Fruit fly (Drosophila melanogaster) whole organism, wandering third instar larva: ENCODE results near the gene CG4842.
A peak's percentile ranks its signal among the peaks of the same experiment; 100 is the strongest.

Experiments used
- Abd-B ChIP-seq: fragments of >200 bp; optimal IDR thresholded peaks from 2 replicates; lab custom pipeline; 2017; ENCODE audit warnings: missing biosample characterization, missing genetic modification characterization
- CG32264 ChIP-seq: fragments of 200-800 bp; sonication (Bioruptor generic); optimal IDR thresholded peaks from 2 replicates; lab custom pipeline; 2016; ENCODE audit warnings: missing biosample characterization, missing genetic modification characterization
- CG9705 ChIP-seq: fragments of 200-800 bp; sonication (Bioruptor generic); optimal IDR thresholded peaks from 2 replicates; lab custom pipeline; 2018; ENCODE audit warnings: missing biosample characterization, mild to moderate bottlenecking, missing genetic modification characterization
- CrebA ChIP-seq: fragments of 200-800 bp; sonication (Bioruptor generic); optimal IDR thresholded peaks from 2 replicates; lab custom pipeline; 2016; ENCODE audit warnings: missing biosample characterization, mild to moderate bottlenecking, missing genetic modification characterization, borderline replicate concordance
- Dfd ChIP-seq: fragments of >200 bp; optimal IDR thresholded peaks from 2 replicates; lab custom pipeline; 2017; ENCODE audit warnings: missing biosample characterization, missing genetic modification characterization
- Dif ChIP-seq: fragments of 200-275, 200-300 bp; sonication (Bioruptor generic); optimal IDR thresholded peaks from 2 replicates; lab custom pipeline; 2018; ENCODE audit warnings: missing biosample characterization, missing genetic modification characterization; ENCODE audit not compliant: partially characterized antibody
- GATAd ChIP-seq: sonication (Bioruptor generic); optimal IDR thresholded peaks from 2 replicates; lab custom pipeline; 2016; ENCODE audit warnings: missing biosample characterization, missing genetic modification characterization
- HLH106 ChIP-seq: fragments of 200-800 bp; optimal IDR thresholded peaks from 3 replicates; lab custom pipeline; 2019; ENCODE audit warnings: missing biosample characterization, mild to moderate bottlenecking, missing genetic modification characterization, moderate library complexity
- Hnf4 ChIP-seq: fragments of 200-800 bp; sonication (Bioruptor generic); optimal IDR thresholded peaks from 2 replicates; lab custom pipeline; 2016; ENCODE audit warnings: missing biosample characterization, mild to moderate bottlenecking, missing genetic modification characterization
- Hr78 ChIP-seq: fragments of >200 bp; optimal IDR thresholded peaks from 2 replicates; lab custom pipeline; 2017; ENCODE audit warnings: missing biosample characterization, missing genetic modification characterization
- Hr83 ChIP-seq: fragments of 200-300 bp; sonication (Bioruptor generic); optimal IDR thresholded peaks from 2 replicates; lab custom pipeline; 2016; ENCODE audit warnings: missing biosample characterization, mild to moderate bottlenecking, missing genetic modification characterization, moderate library complexity; ENCODE audit not compliant: poor library complexity, severe bottlenecking
- Jra ChIP-seq: sonication (Bioruptor generic); optimal IDR thresholded peaks from 2 replicates; lab custom pipeline; 2016; ENCODE audit warnings: missing biosample characterization, missing genetic modification characterization
- Mio ChIP-seq: sonication (Bioruptor generic); optimal IDR thresholded peaks from 2 replicates; lab custom pipeline; 2016; ENCODE audit warnings: missing biosample characterization, missing genetic modification characterization
- Myc ChIP-seq: fragments of >200 bp; optimal IDR thresholded peaks from 2 replicates; lab custom pipeline; 2017
- N ChIP-seq: fragments of >200 bp; optimal IDR thresholded peaks from 2 replicates; lab custom pipeline; 2018; ENCODE audit warnings: missing biosample characterization, missing external identifiers, missing genetic modification characterization
- OdsH ChIP-seq: fragments of 200-800 bp; sonication (Bioruptor generic); optimal IDR thresholded peaks from 2 replicates; lab custom pipeline; 2016; ENCODE audit warnings: missing biosample characterization, mild to moderate bottlenecking, missing genetic modification characterization
- Rel ChIP-seq, 2 experiments: fragments of 200-800 bp; sonication (Bioruptor generic) in 1 of 2; optimal IDR thresholded peaks; 2 replicates in 1 of 2; 3 replicates in 1 of 2; lab custom pipeline; 2016 to 2019; ENCODE audit warnings: mild to moderate bottlenecking in 2 of 2, missing biosample characterization in 2 of 2, missing genetic modification characterization in 2 of 2, moderate library complexity in 1 of 2
- Sp1 ChIP-seq: fragments of 200-800 bp; sonication (Bioruptor generic); optimal IDR thresholded peaks from 3 replicates; lab custom pipeline; 2019; ENCODE audit warnings: missing biosample characterization, mild to moderate bottlenecking, missing genetic modification characterization, moderate library complexity
- Vsx2 ChIP-seq: fragments of 200-300, 225-300 bp; sonication (Bioruptor generic); optimal IDR thresholded peaks from 2 replicates; lab custom pipeline; 2018; ENCODE audit warnings: missing biosample characterization, missing genetic modification characterization; ENCODE audit not compliant: partially characterized antibody
- br ChIP-seq: fragments of 200-800 bp; sonication (Bioruptor generic); optimal IDR thresholded peaks from 2 replicates; lab custom pipeline; 2016; ENCODE audit warnings: missing biosample characterization, missing genetic modification characterization
- brk ChIP-seq: fragments of 200-800 bp; sonication (Bioruptor generic); optimal IDR thresholded peaks from 2 replicates; lab custom pipeline; 2016; ENCODE audit warnings: missing biosample characterization, mild to moderate bottlenecking, missing genetic modification characterization
- dl ChIP-seq, 2 experiments: fragments of 175-275, 200-275 bp in 1 of 2; fragments of 200-275 bp in 1 of 2; sonication (Bioruptor generic); optimal IDR thresholded peaks; lab custom pipeline; 2018; ENCODE audit warnings: mild to moderate bottlenecking in 2 of 2, missing biosample characterization in 2 of 2, missing genetic modification characterization in 2 of 2, moderate library complexity in 2 of 2; ENCODE audit not compliant: partially characterized antibody in 2 of 2, insufficient read depth in 1 of 2
- dmrt93B ChIP-seq: fragments of 200-800 bp; sonication (Bioruptor generic); optimal IDR thresholded peaks from 2 replicates; lab custom pipeline; 2018; ENCODE audit warnings: missing biosample characterization, mild to moderate bottlenecking, missing genetic modification characterization
- dsf ChIP-seq: sonication (Bioruptor generic); optimal IDR thresholded peaks from 2 replicates; lab custom pipeline; 2016; ENCODE audit warnings: missing biosample characterization, missing genetic modification characterization, borderline replicate concordance
- ey ChIP-seq: fragments of 200-800 bp; sonication (Bioruptor generic); optimal IDR thresholded peaks from 2 replicates; lab custom pipeline; 2016; ENCODE audit warnings: missing biosample characterization, missing genetic modification characterization
- foxo ChIP-seq, 2 experiments: fragments of 200-800 bp; sonication (Bioruptor generic); optimal IDR thresholded peaks; 2 replicates in 1 of 2; 3 replicates in 1 of 2; lab custom pipeline; 2016 to 2017; ENCODE audit warnings: missing biosample characterization in 2 of 2, missing genetic modification characterization in 2 of 2
- fru ChIP-seq: fragments of 200-800 bp; sonication (Bioruptor generic); optimal IDR thresholded peaks from 3 replicates; lab custom pipeline; 2016; ENCODE audit warnings: missing biosample characterization, mild to moderate bottlenecking, missing genetic modification characterization
- h ChIP-seq: fragments of 200-800 bp; sonication (Bioruptor generic); optimal IDR thresholded peaks from 3 replicates; lab custom pipeline; 2016; ENCODE audit warnings: missing biosample characterization, mild to moderate bottlenecking, missing genetic modification characterization
- jim ChIP-seq: fragments of 175-275, 200-325 bp; sonication (Bioruptor generic); optimal IDR thresholded peaks from 2 replicates; lab custom pipeline; 2016; ENCODE audit warnings: missing biosample characterization, mild to moderate bottlenecking, missing genetic modification characterization
- lola ChIP-seq: fragments of >200 bp; optimal IDR thresholded peaks from 2 replicates; lab custom pipeline; 2017; ENCODE audit warnings: missing biosample characterization, missing genetic modification characterization
- pan ChIP-seq: fragments of >200 bp; optimal IDR thresholded peaks from 2 replicates; lab custom pipeline; 2017
- psq ChIP-seq: fragments of 200-800 bp; sonication (Bioruptor generic); optimal IDR thresholded peaks from 3 replicates; lab custom pipeline; 2017; ENCODE audit warnings: missing biosample characterization, mild to moderate bottlenecking, missing genetic modification characterization, moderate library complexity
- rgr ChIP-seq: fragments of 200-800 bp; sonication (Bioruptor generic); optimal IDR thresholded peaks from 3 replicates; lab custom pipeline; 2016; ENCODE audit warnings: missing biosample characterization, mild to moderate bottlenecking, missing genetic modification characterization
- sage ChIP-seq: fragments of 200-800 bp; sonication (Bioruptor generic); optimal IDR thresholded peaks from 2 replicates; lab custom pipeline; 2016; ENCODE audit warnings: missing biosample characterization, mild to moderate bottlenecking, missing genetic modification characterization
- sv ChIP-seq: fragments of 200-800 bp; sonication (Bioruptor generic); optimal IDR thresholded peaks from 3 replicates; lab custom pipeline; 2016; ENCODE audit warnings: missing biosample characterization, missing genetic modification characterization
- tai ChIP-seq: sonication (Bioruptor generic); optimal IDR thresholded peaks from 2 replicates; lab custom pipeline; 2016; ENCODE audit warnings: missing biosample characterization, missing genetic modification characterization
- usp ChIP-seq: fragments of >200 bp; optimal IDR thresholded peaks from 2 replicates; lab custom pipeline; 2017; ENCODE audit warnings: missing biosample characterization, missing genetic modification characterization
- woc ChIP-seq: sonication (Bioruptor generic); optimal IDR thresholded peaks from 2 replicates; lab custom pipeline; 2016; ENCODE audit warnings: missing biosample characterization, mild to moderate bottlenecking, missing genetic modification characterization

The CG4842 gene

dm6 chr3L:16385252-16385879 is 17.2 kb downstream of the CG4842 start (continued):
- TF ChIP-seq dsf (GFP tag; lab: Kevin White, UChicago) = no peak
- TF ChIP-seq jim (GFP tag; lab: Kevin White, UChicago) = no peak
- peak; percentile 2 for TF ChIP-seq br (GFP tag; lab: Kevin White, UChicago)
- TF ChIP-seq brk (GFP tag; lab: Kevin White, UChicago) = no peak
- TF ChIP-seq lola (GFP tag; lab: Kevin White, UChicago) = no peak
- no peak for TF ChIP-seq sv (GFP tag; lab: Kevin White, UChicago)
- peak; percentile 87 for TF ChIP-seq CrebA
- TF ChIP-seq pan (lab: Kevin White, UChicago) = no peak
- peak; percentile 66 for TF ChIP-seq h (GFP tag; lab: Kevin White, UChicago)

- TF ChIP-seq CG32264 (GFP tag; lab: Kevin White, UChicago) (no peak), lola (GFP tag; lab: Kevin White, UChicago) (no peak), brk (GFP tag; lab: Kevin White, UChicago) (no peak), tai (GFP tag; lab: Kevin White, UChicago) (no peak), Rel (GFP tag; optimal IDR thresholded peaks at IDR 0.05; lab: Kevin White, UChicago) (no peak), Rel (tag; optimal IDR thresholded peaks at IDR 0.05; lab: Kevin White, UChicago) (no peak), Dfd (GFP tag; lab: Kevin White, UChicago) (no peak), usp (GFP tag; lab: Kevin White, UChicago) (no peak), dmrt93B (no peak), rgr (GFP tag; lab: Kevin White, UChicago) (no peak), br (GFP tag; lab: Kevin White, UChicago) (no peak), Jra (GFP tag; lab: Kevin White, UChicago) (no peak), Mio (no peak), foxo (GFP tag; optimal IDR thresholded peaks at IDR 0.05; lab: Kevin White, UChicago) (peak in 1 of 2 experiments; percentile 46), Hr83 (peak; percentile 55), Hr78 (no peak), sv (GFP tag; lab: Kevin White, UChicago) (no peak), Dif (GFP tag; lab: Kevin White, UChicago) (no peak), N (GFP tag; lab: Kevin White, UChicago) (no peak), CG9705 (GFP tag; lab: Kevin White, UChicago) (no peak), sage (GFP tag; lab: Kevin White, UChicago) (no peak), Sp1 (peak; percentile 8), h (GFP tag; lab: Kevin White, UChicago) (no peak), Myc (lab: Kevin White, UChicago) (no peak), Hnf4 (GFP tag; lab: Kevin White, UChicago) (no peak), psq (GFP tag; lab: Kevin White, UChicago) (peak; percentile 10), ey (GFP tag; lab: Kevin White, UChicago) (peak; percentile 26), fru (no peak), CrebA (no peak), OdsH (GFP tag; lab: Kevin White, UChicago) (no peak), Vsx2 (GFP tag; lab: Kevin White, UChicago) (no peak), dl (GFP tag; optimal IDR thresholded peaks at IDR 0.05; lab: Kevin White, UChicago; ENCODE audit: insufficient read depth in 1 of 2, partially characterized antibody in 2 of 2) (no peak), woc (GFP tag; lab: Kevin White, UChicago) (peak; percentile 3), Abd-B (no peak), dsf (GFP tag; lab: Kevin White, UChicago) (no peak), GATAd (GFP tag; lab: Kevin White, UChicago) (no peak), pan (lab: Kevin White, UChicago) (no peak), jim (GFP tag; lab: Kevin White, UChicago) (peak; percentile 67), HLH106 (tag; lab: Kevin White, UChicago) (peak; percentile 68)
Observed at dm6 chr3L:16385880-16386584, 17.8 kb downstream of the CG4842 start, which contains the start of the genes Agpat3 and RAF2. TSS of gene Agpat3 (minus strand) at chr3L:16385957. TSS of gene RAF2 (plus strand) at chr3L:16386327.
